Worm (Caenorhabditis elegans) whole organism, L2 larva: ENCODE results near the gene Y37D8A.4.

Source experiments
- F13H6.1 ChIP-seq: sonication (generic microtip); optimal IDR thresholded peaks from 2 replicates; lab custom pipeline; 2016; ENCODE audit warnings: missing genetic modification characterization, missing compliant biosample characterization
- R02D3.7 ChIP-seq: fragments of 150-350 bp; optimal IDR thresholded peaks from 2 replicates; lab custom pipeline; 2014; ENCODE audit warnings: missing biosample characterization, missing genetic modification characterization
- Y55F3AM.14 ChIP-seq: fragments of 200-800 bp; sonication (Bioruptor generic); optimal IDR thresholded peaks from 2 replicates; lab custom pipeline; 2018; ENCODE audit warnings: mild to moderate bottlenecking, missing genetic modification characterization, missing compliant biosample characterization
- alr-1 ChIP-seq: fragments of 150-350 bp; optimal IDR thresholded peaks from 2 replicates; lab custom pipeline; 2014; ENCODE audit warnings: missing biosample characterization, missing genetic modification characterization
- aly-2 ChIP-seq: fragments of 150-350 bp; optimal IDR thresholded peaks from 2 replicates; lab custom pipeline; 2014; ENCODE audit warnings: missing biosample characterization, missing genetic modification characterization
- ama-1 ChIP-seq: fragments of 150-350 bp; optimal IDR thresholded peaks from 2 replicates; lab custom pipeline; 2018; ENCODE audit warnings: inconsistent platforms
- ceh-82 ChIP-seq: fragments of 150-350 bp; optimal IDR thresholded peaks from 2 replicates; lab custom pipeline; 2014; ENCODE audit warnings: missing biosample characterization, missing genetic modification characterization
- crh-2 ChIP-seq: sonication (generic microtip); optimal IDR thresholded peaks from 2 replicates; lab custom pipeline; 2017; ENCODE audit warnings: missing biosample characterization, missing genetic modification characterization
- egl-27 ChIP-seq: sonication (generic microtip); optimal IDR thresholded peaks from 3 replicates; lab custom pipeline; 2017; ENCODE audit warnings: missing biosample characterization, missing genetic modification reagents, missing genetic modification characterization
- elt-1 ChIP-seq: fragments of 150-350 bp; optimal IDR thresholded peaks from 2 replicates; lab custom pipeline; 2014; ENCODE audit warnings: missing biosample characterization, missing genetic modification characterization
- elt-3 ChIP-seq: sonication (generic microtip); optimal IDR thresholded peaks from 2 replicates; lab custom pipeline; 2017; ENCODE audit warnings: missing biosample characterization, missing genetic modification characterization
- fos-1 ChIP-seq: fragments of 150-350 bp; optimal IDR thresholded peaks from 2 replicates; lab custom pipeline; 2014; ENCODE audit warnings: missing biosample characterization, missing genetic modification characterization
- gmeb-1 ChIP-seq: fragments of 150-350 bp; optimal IDR thresholded peaks from 2 replicates; lab custom pipeline; 2014; ENCODE audit warnings: missing biosample characterization, missing genetic modification characterization
- lin-13 ChIP-seq: fragments of 150-350 bp; optimal IDR thresholded peaks from 2 replicates; lab custom pipeline; 2014; ENCODE audit warnings: missing biosample characterization, missing genetic modification reagents, missing genetic modification characterization
- lin-39 ChIP-seq: fragments of 150-350 bp; optimal IDR thresholded peaks from 2 replicates; lab custom pipeline; 2014; ENCODE audit warnings: missing biosample characterization, missing genetic modification reagents, missing genetic modification characterization
- lsy-2 ChIP-seq, 2 experiments: fragments of 150-350 bp in 1 of 2; sonication (generic microtip) in 1 of 2; optimal IDR thresholded peaks; 2 replicates each; lab custom pipeline; 2014 to 2017; ENCODE audit warnings: missing biosample characterization in 2 of 2, missing genetic modification characterization in 2 of 2
- mbf-1 ChIP-seq: sonication (generic microtip); optimal IDR thresholded peaks from 2 replicates; lab custom pipeline; 2017; ENCODE audit warnings: missing biosample characterization, missing genetic modification characterization
- nhr-10 ChIP-seq: sonication (generic microtip); optimal IDR thresholded peaks from 2 replicates; lab custom pipeline; 2017; ENCODE audit warnings: missing biosample characterization, missing genetic modification characterization
- nhr-11 ChIP-seq: fragments of 150-350 bp; optimal IDR thresholded peaks from 2 replicates; lab custom pipeline; 2014; ENCODE audit warnings: missing biosample characterization, missing genetic modification characterization
- nhr-12 ChIP-seq: fragments of 150-350 bp; optimal IDR thresholded peaks from 2 replicates; lab custom pipeline; 2014; ENCODE audit warnings: missing biosample characterization, missing genetic modification characterization
- nhr-129 ChIP-seq: fragments of 150-350 bp; optimal IDR thresholded peaks from 2 replicates; lab custom pipeline; 2014; ENCODE audit warnings: missing biosample characterization, missing genetic modification characterization
- nhr-25 ChIP-seq: fragments of 150-350 bp; sonication (generic microtip); optimal IDR thresholded peaks from 3 replicates; lab custom pipeline; 2014; ENCODE audit warnings: missing biosample characterization, missing genetic modification characterization
- nhr-6 ChIP-seq: fragments of 150-350 bp; optimal IDR thresholded peaks from 2 replicates; lab custom pipeline; 2014; ENCODE audit warnings: missing biosample characterization, missing genetic modification characterization
- nhr-77 ChIP-seq: fragments of 150-350 bp; optimal IDR thresholded peaks from 2 replicates; lab custom pipeline; 2014; ENCODE audit warnings: missing biosample characterization, missing genetic modification characterization
- peb-1 ChIP-seq: fragments of 150-350 bp; optimal IDR thresholded peaks from 2 replicates; lab custom pipeline; 2014; ENCODE audit warnings: missing biosample characterization, missing genetic modification characterization
- sem-4 ChIP-seq: fragments of 150-350 bp; optimal IDR thresholded peaks from 2 replicates; lab custom pipeline; 2014; ENCODE audit warnings: missing biosample characterization, missing genetic modification reagents, missing genetic modification characterization
- skn-1 ChIP-seq: sonication (generic microtip); optimal IDR thresholded peaks from 2 replicates; lab custom pipeline; 2017; ENCODE audit warnings: missing biosample characterization, missing genetic modification characterization
- sma-9 ChIP-seq, 2 experiments: fragments of 150-350 bp in 1 of 2; sonication (generic microtip) in 1 of 2; optimal IDR thresholded peaks; 2 replicates each; lab custom pipeline; 2014 to 2016; ENCODE audit warnings: missing genetic modification characterization in 2 of 2, mild to moderate bottlenecking in 1 of 2, missing biosample characterization in 1 of 2, missing compliant biosample characterization in 1 of 2, missing genetic modification reagents in 1 of 2, moderate library complexity in 1 of 2
- snpc-4 ChIP-seq: fragments of 150-350 bp; optimal IDR thresholded peaks from 2 replicates; lab custom pipeline; 2014; ENCODE audit warnings: missing biosample characterization, missing genetic modification characterization
- unc-39 ChIP-seq: fragments of 150-350 bp; optimal IDR thresholded peaks from 2 replicates; lab custom pipeline; 2014; ENCODE audit warnings: missing biosample characterization, missing genetic modification characterization
- unc-55 ChIP-seq: fragments of 150-350 bp; sonication (generic microtip); optimal IDR thresholded peaks from 3 replicates; lab custom pipeline; 2014; ENCODE audit warnings: missing biosample characterization, missing genetic modification reagents, missing genetic modification characterization
- unc-62 ChIP-seq: fragments of 150-350 bp; optimal IDR thresholded peaks from 2 replicates; lab custom pipeline; 2014; ENCODE audit warnings: missing biosample characterization, missing genetic modification reagents, missing genetic modification characterization
- zag-1 ChIP-seq: fragments of 150-350 bp; optimal IDR thresholded peaks from 2 replicates; lab custom pipeline; 2014; ENCODE audit warnings: missing biosample characterization, missing genetic modification characterization
- ztf-4 ChIP-seq: fragments of 150-350 bp; optimal IDR thresholded peaks from 2 replicates; lab custom pipeline; 2014; ENCODE audit warnings: missing biosample characterization, missing genetic modification characterization

Gene Y37D8A.4

ce11 chrIII:12829068-12829467 lies 9.7 kb downstream of the Y37D8A.4 start, which contains the start of gene Y37D8A.3:
Gene Y37D8A.3, plus strand, starts transcription at chrIII:12829368.
- TF ChIP-seq peb-1 (tag; lab: Kevin White, UChicago) (no peak), sem-4 (no peak), nhr-12 (tag; lab: Kevin White, UChicago) (no peak), F13H6.1 (tag; lab: Kevin White, UChicago) (no peak), unc-62 (GFP tag; lab: Kevin White, UChicago) (no peak), ama-1 (lab: Kevin White, UChicago) (no peak), unc-39 (tag; lab: Kevin White, UChicago) (no peak), aly-2 (tag; lab: Kevin White, UChicago) (no peak), fos-1 (tag; lab: Kevin White, UChicago) (no peak), snpc-4 (tag; lab: Kevin White, UChicago) (no peak), zag-1 (tag; lab: Kevin White, UChicago) (no peak), Y55F3AM.14 (GFP tag; lab: Kevin White, UChicago) (no peak), nhr-10 (no peak), nhr-11 (tag; lab: Kevin White, UChicago) (no peak), egl-27 (tag; lab: Kevin White, UChicago) (no peak), nhr-77 (no peak), nhr-25 (tag; lab: Kevin White, UChicago) (no peak)

- no peak for TF ChIP-seq R02D3.7 (tag; lab: Kevin White, UChicago)
- no peak for TF ChIP-seq ztf-4
- no peak for TF ChIP-seq ceh-82
- TF ChIP-seq nhr-77, result no peak
- no peak for TF ChIP-seq lsy-2 (tag; optimal IDR thresholded peaks at IDR 0.05; lab: Kevin White, UChicago)
- TF ChIP-seq crh-2, result no peak
- TF ChIP-seq sma-9 (GFP tag; optimal IDR thresholded peaks at IDR 0.05; lab: Kevin White, UChicago), result no peak
- no peak for TF ChIP-seq sma-9 (tag; optimal IDR thresholded peaks at IDR 0.05; lab: Kevin White, UChicago)
- TF ChIP-seq lin-13 (GFP tag; lab: Kevin White, UChicago), result no peak
- TF ChIP-seq, all 48 proteins: peak for 0
Observed at ce11 chrIII:12822608-12823261, 16.0 kb downstream of the Y37D8A.4 start.

- TF ChIP-seq fos-1 (tag; lab: Kevin White, UChicago) (no peak), nhr-11 (tag; lab: Kevin White, UChicago) (no peak), unc-55 (GFP tag; lab: Kevin White, UChicago) (peak; percentile 46), peb-1 (tag; lab: Kevin White, UChicago) (no peak), skn-1 (tag; lab: Kevin White, UChicago) (no peak), elt-3 (tag; lab: Kevin White, UChicago) (no peak), lin-13 (GFP tag; lab: Kevin White, UChicago) (peak; percentile 3), alr-1 (tag; lab: Kevin White, UChicago) (no peak), nhr-6 (no peak), sem-4 (no peak), gmeb-1 (tag; lab: Kevin White, UChicago) (no peak), nhr-25 (tag; lab: Kevin White, UChicago) (no peak), nhr-10 (no peak), egl-27 (tag; lab: Kevin White, UChicago) (no peak), lin-39 (tag; lab: Kevin White, UChicago) (no peak), F13H6.1 (tag; lab: Kevin White, UChicago) (no peak), nhr-77 (no peak), elt-1 (tag; lab: Kevin White, UChicago) (no peak), mbf-1 (tag; lab: Kevin White, UChicago) (no peak), lsy-2 (tag; optimal IDR thresholded peaks at IDR 0.05; lab: Kevin White, UChicago) (peak in 1 of 2 experiments; percentile 47), nhr-129 (tag; lab: Kevin White, UChicago) (no peak)
- TF ChIP-seq, all 48 proteins: peak for 3
Observed at ce11 chrIII:12821331-12821730, 17.4 kb downstream of the Y37D8A.4 start.

ce11 chrIII:12819909-12820308 lies 18.9 kb downstream of the Y37D8A.4 start, which contains the start of the genes Y37D8A.2 and Y37D8A.25:
Gene Y37D8A.2, plus strand, starts transcription at chrIII:12820193.
Gene Y37D8A.25, minus strand, starts transcription at chrIII:12820253.
- TF ChIP-seq nhr-129 (tag; lab: Kevin White, UChicago) (peak; percentile 1), zag-1 (tag; lab: Kevin White, UChicago) (no peak)
